Worm (Caenorhabditis elegans) whole organism, L3 larva: ENCODE results near the gene wht-7.
A peak's percentile ranks its signal among the peaks of the same experiment; 100 is the strongest.

Source experiments
- aly-2 ChIP-seq: fragments of 150-350 bp; optimal IDR thresholded peaks from 2 replicates; lab custom pipeline; 2014; ENCODE audit warnings: missing biosample characterization, missing genetic modification characterization
- ama-1 ChIP-seq: fragments of 150-350 bp; optimal IDR thresholded peaks from 2 replicates; lab custom pipeline; 2018
- ceh-16 ChIP-seq: sonication (generic microtip); optimal IDR thresholded peaks from 2 replicates; lab custom pipeline; 2017; ENCODE audit warnings: missing biosample characterization, missing genetic modification characterization
- ceh-28 ChIP-seq: fragments of 150-350 bp; optimal IDR thresholded peaks from 2 replicates; lab custom pipeline; 2014; ENCODE audit warnings: missing biosample characterization, missing genetic modification reagents, missing genetic modification characterization
- ceh-82 ChIP-seq: fragments of 150-350 bp; optimal IDR thresholded peaks from 2 replicates; lab custom pipeline; 2014; ENCODE audit warnings: missing biosample characterization, missing genetic modification characterization
- daf-12 ChIP-seq: fragments of 150-350 bp; optimal IDR thresholded peaks from 2 replicates; lab custom pipeline; 2014; ENCODE audit warnings: missing biosample characterization, missing genetic modification reagents, missing genetic modification characterization
- egl-27 ChIP-seq: sonication (generic microtip); optimal IDR thresholded peaks from 4 replicates; lab custom pipeline; 2017; ENCODE audit warnings: missing biosample characterization, missing genetic modification reagents, missing genetic modification characterization
- egl-5 ChIP-seq: fragments of 150-350 bp; optimal IDR thresholded peaks from 2 replicates; lab custom pipeline; 2017; ENCODE audit warnings: missing biosample characterization, missing genetic modification reagents, missing genetic modification characterization, inconsistent platforms
- elt-1 ChIP-seq: fragments of 150-350 bp; optimal IDR thresholded peaks from 2 replicates; lab custom pipeline; 2014; ENCODE audit warnings: missing biosample characterization, missing genetic modification characterization
- elt-2 ChIP-seq: sonication (generic microtip); optimal IDR thresholded peaks from 2 replicates; lab custom pipeline; 2016; ENCODE audit warnings: missing genetic modification reagents, mild to moderate bottlenecking, missing genetic modification characterization, missing compliant biosample characterization
- elt-3 ChIP-seq, 3 experiments: fragments of 150-350 bp in 1 of 3; sonication (generic microtip) in 2 of 3; optimal IDR thresholded peaks; 2 replicates in 2 of 3; 4 replicates in 1 of 3; lab custom pipeline; 2014 to 2017; ENCODE audit warnings: missing biosample characterization in 3 of 3, missing genetic modification characterization in 3 of 3
- eor-1 ChIP-seq, 2 experiments: fragments of 150-350 bp; optimal IDR thresholded peaks; 2 replicates each; lab custom pipeline; 2014 to 2018; ENCODE audit warnings: missing biosample characterization in 2 of 2, missing genetic modification characterization in 2 of 2
- fkh-2 ChIP-seq: fragments of 150-350 bp; optimal IDR thresholded peaks from 2 replicates; lab custom pipeline; 2014; ENCODE audit warnings: missing biosample characterization, missing genetic modification reagents, missing genetic modification characterization
- fos-1 ChIP-seq: fragments of 150-350 bp; optimal IDR thresholded peaks from 2 replicates; lab custom pipeline; 2014; ENCODE audit warnings: missing biosample characterization, missing genetic modification characterization
- hmg-11 ChIP-seq: sonication (generic microtip); optimal IDR thresholded peaks from 2 replicates; lab custom pipeline; 2016; ENCODE audit warnings: missing genetic modification characterization, missing compliant biosample characterization
- jun-1 ChIP-seq: fragments of 150-350 bp; optimal IDR thresholded peaks from 2 replicates; lab custom pipeline; 2014; ENCODE audit warnings: missing biosample characterization, missing genetic modification reagents, missing genetic modification characterization
- lin-15B ChIP-seq: fragments of 150-350 bp; optimal IDR thresholded peaks from 2 replicates; lab custom pipeline; 2014; ENCODE audit warnings: missing biosample characterization, missing genetic modification characterization
- lin-39 ChIP-seq: fragments of 150-350 bp; optimal IDR thresholded peaks from 2 replicates; lab custom pipeline; 2018; ENCODE audit warnings: missing biosample characterization, missing genetic modification reagents, missing genetic modification characterization
- lsy-12 ChIP-seq: sonication (generic microtip); optimal IDR thresholded peaks from 2 replicates; lab custom pipeline; 2016; ENCODE audit warnings: mild to moderate bottlenecking, missing genetic modification characterization, missing compliant biosample characterization
- mdl-1 ChIP-seq: fragments of 150-350 bp; optimal IDR thresholded peaks from 2 replicates; lab custom pipeline; 2014; ENCODE audit warnings: missing biosample characterization, missing genetic modification characterization
- nfya-1 ChIP-seq: sonication (generic microtip); optimal IDR thresholded peaks from 2 replicates; lab custom pipeline; 2017; ENCODE audit warnings: missing genetic modification characterization, mild to moderate bottlenecking, missing compliant biosample characterization, antibody characterized with exemption, moderate library complexity; ENCODE audit not compliant: insufficient read depth
- nhr-12 ChIP-seq: fragments of 150-350 bp; optimal IDR thresholded peaks from 2 replicates; lab custom pipeline; 2014; ENCODE audit warnings: missing biosample characterization, missing genetic modification characterization
- nhr-237 ChIP-seq: fragments of 150-350 bp; optimal IDR thresholded peaks from 2 replicates; lab custom pipeline; 2014; ENCODE audit warnings: missing biosample characterization, missing genetic modification characterization
- nhr-25 ChIP-seq: sonication (generic microtip); optimal IDR thresholded peaks from 2 replicates; lab custom pipeline; 2017; ENCODE audit warnings: missing biosample characterization, missing genetic modification characterization
- nhr-28 ChIP-seq: fragments of 150-350 bp; optimal IDR thresholded peaks from 2 replicates; lab custom pipeline; 2014; ENCODE audit warnings: missing biosample characterization, missing genetic modification characterization
- nhr-43 ChIP-seq: sonication (generic microtip); optimal IDR thresholded peaks from 2 replicates; lab custom pipeline; 2016; ENCODE audit warnings: mild to moderate bottlenecking, missing genetic modification characterization, missing compliant biosample characterization; ENCODE audit not compliant: poor library complexity, severe bottlenecking
- nhr-67 ChIP-seq: fragments of 150-350 bp; optimal IDR thresholded peaks from 2 replicates; lab custom pipeline; 2014; ENCODE audit warnings: missing biosample characterization, missing genetic modification characterization
- nhr-76 ChIP-seq: fragments of 150-350 bp; sonication (generic microtip); optimal IDR thresholded peaks from 5 replicates; lab custom pipeline; 2014; ENCODE audit warnings: missing biosample characterization, missing genetic modification characterization
- nhr-77 ChIP-seq: fragments of 150-350 bp; optimal IDR thresholded peaks from 2 replicates; lab custom pipeline; 2014; ENCODE audit warnings: missing biosample characterization, missing genetic modification characterization
- pha-4 ChIP-seq: fragments of 150-350 bp; optimal IDR thresholded peaks from 2 replicates; lab custom pipeline; 2014; ENCODE audit warnings: missing biosample characterization, missing genetic modification reagents, missing genetic modification characterization
- pqm-1 ChIP-seq: fragments of 150-350 bp; optimal IDR thresholded peaks from 2 replicates; lab custom pipeline; 2017; ENCODE audit warnings: missing biosample characterization, missing genetic modification characterization, inconsistent platforms
- sea-2 ChIP-seq: fragments of 150-350 bp; sonication (generic microtip); optimal IDR thresholded peaks from 4 replicates; lab custom pipeline; 2014; ENCODE audit warnings: missing biosample characterization, missing genetic modification reagents, missing genetic modification characterization
- skn-1 ChIP-seq: fragments of 150-350 bp; optimal IDR thresholded peaks from 2 replicates; lab custom pipeline; 2014; ENCODE audit warnings: missing biosample characterization, missing genetic modification characterization
- tbx-2 ChIP-seq: sonication (generic microtip); optimal IDR thresholded peaks from 2 replicates; lab custom pipeline; 2016; ENCODE audit warnings: mild to moderate bottlenecking, missing genetic modification characterization, missing compliant biosample characterization
- unc-39 ChIP-seq: sonication (generic microtip); optimal IDR thresholded peaks from 4 replicates; lab custom pipeline; 2017; ENCODE audit warnings: missing biosample characterization, missing genetic modification characterization
- unc-62 ChIP-seq: fragments of 150-350 bp; sonication (generic microtip); optimal IDR thresholded peaks from 4 replicates; lab custom pipeline; 2014; ENCODE audit warnings: missing biosample characterization, missing genetic modification reagents, missing genetic modification characterization

wht-7 gene

DNA sequence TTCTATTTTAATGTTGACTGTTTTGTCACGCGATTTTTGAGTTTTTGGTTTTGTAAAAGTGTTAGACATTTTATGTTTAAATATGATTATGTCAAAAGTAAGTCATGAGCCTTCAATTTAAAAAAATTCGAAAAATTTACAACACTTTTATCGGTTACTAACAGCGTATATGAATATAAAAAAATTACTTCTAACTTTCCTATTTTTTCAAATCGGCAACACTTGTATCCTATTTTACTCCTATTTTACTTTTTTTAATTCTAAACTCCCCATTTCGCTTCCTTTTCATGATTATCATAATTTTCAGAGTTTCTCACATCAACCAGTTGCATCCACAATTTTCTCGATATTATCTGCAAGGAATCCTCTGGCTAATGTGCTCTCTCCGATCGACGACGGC lies 31.1 kb downstream of the wht-7 start, which contains the start of gene kin-18:
Gene kin-18 (plus strand): TSS at position 301 of the 400 bp plus-strand sequence.
- no peak for TF ChIP-seq lsy-12
- TF ChIP-seq egl-27 (tag; lab: Kevin White, UChicago) = no peak
- no peak for TF ChIP-seq nhr-43 (tag; lab: Kevin White, UChicago)
- no peak for TF ChIP-seq hmg-11 (tag; lab: Kevin White, UChicago)
- no peak for TF ChIP-seq elt-3 (tag; optimal IDR thresholded peaks at IDR 0.05; lab: Kevin White, UChicago)
- TF ChIP-seq elt-2 (tag; lab: Kevin White, UChicago) = no peak
- no peak for TF ChIP-seq nhr-237
- TF ChIP-seq unc-62 (GFP tag; lab: Kevin White, UChicago) = no peak
- TF ChIP-seq ceh-82 (tag; lab: Kevin White, UChicago) = no peak
- no peak for TF ChIP-seq daf-12 (tag; lab: Kevin White, UChicago)
- TF ChIP-seq nhr-77 (tag; lab: Kevin White, UChicago) = no peak
- no peak for TF ChIP-seq lin-39 (tag; lab: Kevin White, UChicago)

DNA sequence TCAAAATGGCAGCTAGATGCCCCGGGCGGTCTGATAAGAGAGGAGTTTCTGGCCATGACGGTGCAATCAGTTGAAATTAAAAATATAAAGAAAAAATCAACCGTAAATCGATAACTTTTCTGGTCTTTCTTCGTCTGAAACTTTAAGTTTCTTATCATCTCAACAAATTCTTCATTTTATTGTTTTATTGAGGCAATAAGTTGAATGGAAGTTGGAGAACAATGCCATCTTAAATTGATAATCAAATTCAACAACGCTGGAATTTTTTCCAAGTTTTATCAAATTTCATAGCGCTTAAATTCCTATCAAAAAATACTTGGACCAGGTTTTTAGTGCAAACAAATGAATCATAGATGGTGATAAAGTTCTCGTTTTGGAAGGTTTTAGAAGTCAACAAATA lies 32.4 kb downstream of the wht-7 start:
- TF ChIP-seq pha-4 (tag; lab: Kevin White, UChicago) (peak; percentile 39), nhr-76 (tag; lab: Kevin White, UChicago) (no peak), tbx-2 (tag; lab: Kevin White, UChicago) (no peak), unc-39 (no peak), elt-3 (tag; optimal IDR thresholded peaks at IDR 0.05; lab: Kevin White, UChicago) (no peak), lin-15B (no peak), hmg-11 (tag; lab: Kevin White, UChicago) (no peak), egl-5 (tag; lab: Kevin White, UChicago) (no peak), elt-2 (tag; lab: Kevin White, UChicago) (peak; percentile 97), elt-1 (tag; lab: Kevin White, UChicago) (no peak), ceh-16 (tag; lab: Kevin White, UChicago) (no peak), pqm-1 (tag; lab: Kevin White, UChicago) (peak; percentile 77), ceh-82 (tag; lab: Kevin White, UChicago) (no peak), daf-12 (tag; lab: Kevin White, UChicago) (no peak), fkh-2 (tag; lab: Kevin White, UChicago) (no peak)

DNA sequence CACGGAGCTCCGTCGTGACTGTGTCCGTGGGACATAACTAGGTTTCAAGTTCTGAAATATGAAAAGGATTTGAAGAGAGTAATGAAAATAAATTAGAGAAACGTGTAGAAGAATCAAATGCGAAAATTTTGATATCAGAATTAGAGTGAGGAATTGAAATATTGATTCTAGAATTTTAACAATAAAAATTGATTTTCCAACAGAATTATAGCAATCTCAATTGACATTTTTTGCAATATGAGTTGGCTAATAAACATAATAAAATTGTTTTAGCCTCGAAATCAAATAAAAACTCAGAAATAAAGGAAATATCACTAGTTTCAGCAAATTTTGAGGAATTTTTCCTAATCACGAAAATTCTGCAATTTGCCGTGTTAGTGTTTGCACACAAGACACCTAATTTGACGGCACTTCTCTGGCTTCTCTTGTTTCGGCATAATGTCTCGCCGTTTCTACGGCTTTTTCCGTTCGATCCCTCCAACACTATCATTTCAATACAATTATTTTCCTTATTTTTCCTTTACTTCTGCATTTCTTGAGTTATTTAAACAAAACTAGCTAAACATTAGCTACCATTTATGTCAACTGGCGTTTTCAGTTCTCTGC lies 33.0 kb downstream of the wht-7 start, which contains the start of gene nmt-1:
Gene nmt-1 (minus strand): TSS at position 51 of the 606 bp plus-strand sequence.
- TF ChIP-seq elt-3 (tag; optimal IDR thresholded peaks at IDR 0.05; lab: Kevin White, UChicago) (no peak), nhr-28 (tag; lab: Kevin White, UChicago) (no peak), ama-1 (lab: Kevin White, UChicago) (no peak), jun-1 (tag; lab: Kevin White, UChicago) (no peak), pqm-1 (tag; lab: Kevin White, UChicago) (no peak), nhr-25 (tag; lab: Kevin White, UChicago) (peak; percentile 54), nhr-237 (no peak), hmg-11 (tag; lab: Kevin White, UChicago) (peak; percentile 76), eor-1 (tag; optimal IDR thresholded peaks at IDR 0.05; lab: Kevin White, UChicago) (no peak), lin-39 (tag; lab: Kevin White, UChicago) (peak; percentile 7), nhr-67 (tag; lab: Kevin White, UChicago) (no peak), nhr-76 (tag; lab: Kevin White, UChicago) (no peak), skn-1 (tag; lab: Kevin White, UChicago) (peak; percentile 49), mdl-1 (tag; lab: Kevin White, UChicago) (no peak), nfya-1 (peak; percentile 42), ceh-28 (no peak), fos-1 (tag; lab: Kevin White, UChicago) (no peak), ceh-82 (tag; lab: Kevin White, UChicago) (no peak), lin-15B (peak; percentile 28), pha-4 (tag; lab: Kevin White, UChicago) (peak; percentile 43)
- TF ChIP-seq, all 47 proteins: peak for 7

DNA sequence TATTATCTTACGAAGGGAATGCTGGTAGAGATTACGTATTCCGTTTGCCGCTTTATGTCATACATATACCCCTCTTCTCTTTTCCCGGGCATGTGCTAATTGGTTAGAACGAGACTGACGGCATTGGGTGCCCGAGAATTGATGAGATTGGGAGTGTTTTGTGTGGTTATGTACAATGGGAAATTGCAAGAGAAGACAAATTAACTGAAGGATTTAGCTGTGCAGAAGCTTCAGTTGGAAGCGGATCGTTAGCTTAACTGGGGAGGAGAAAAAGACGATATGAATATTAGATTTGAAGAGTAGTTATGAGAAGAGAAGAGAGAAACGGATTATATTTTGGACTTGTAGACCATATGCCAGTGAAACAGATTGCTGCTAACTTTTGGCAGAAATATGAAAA lies 39.2 kb downstream of the wht-7 start:
- TF ChIP-seq nfya-1 (no peak), sea-2 (GFP tag; lab: Kevin White, UChicago) (no peak), nhr-28 (tag; lab: Kevin White, UChicago) (no peak), aly-2 (tag; lab: Kevin White, UChicago) (no peak), tbx-2 (tag; lab: Kevin White, UChicago) (no peak), elt-2 (tag; lab: Kevin White, UChicago) (no peak), hmg-11 (tag; lab: Kevin White, UChicago) (no peak), egl-27 (tag; lab: Kevin White, UChicago) (no peak), nhr-12 (tag; lab: Kevin White, UChicago) (no peak)
